Fruit fly (Drosophila melanogaster): ENCODE data around the gene Wdr62.

DNA sequence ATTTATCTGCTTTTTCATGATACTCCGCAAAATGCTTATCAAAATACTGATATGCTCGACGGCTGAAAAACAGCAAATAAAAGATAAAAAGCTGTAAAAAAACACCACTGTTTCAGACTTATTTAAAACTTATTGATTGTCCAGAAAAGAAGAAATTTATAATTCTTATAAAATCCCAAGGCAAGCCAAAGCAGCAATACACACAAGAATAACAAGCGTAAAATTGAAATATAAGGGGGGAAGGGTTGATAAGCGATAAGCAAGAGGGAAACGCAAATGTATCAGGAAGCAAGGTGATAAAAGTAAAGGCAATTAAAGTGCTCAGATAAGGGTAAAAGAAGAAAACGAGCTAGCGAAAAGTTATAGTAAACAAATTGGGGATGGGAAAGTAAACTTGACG lies 28.1 kb downstream of the Wdr62 start:
- TF ChIP-seq EcR (GFP tag; optimal IDR thresholded peaks at IDR 0.05) (no peak), pan (optimal IDR thresholded peaks at IDR 0.05) (no peak), CG8478 (optimal IDR thresholded peaks at IDR 0.05) (no peak), usp (GFP tag; optimal IDR thresholded peaks at IDR 0.05) (no peak), psq (optimal IDR thresholded peaks at IDR 0.05) (no peak), Dll (optimal IDR thresholded peaks at IDR 0.05) (no peak)
